Worm (Caenorhabditis elegans) whole organism, L2 larva: ENCODE measurements around the gene sqst-4.

Source experiments
- R02D3.7 ChIP-seq: fragments of 150-350 bp; optimal IDR thresholded peaks from 2 replicates; lab custom pipeline; 2014; ENCODE audit warnings: missing biosample characterization, missing genetic modification characterization
- zag-1 ChIP-seq: fragments of 150-350 bp; optimal IDR thresholded peaks from 2 replicates; lab custom pipeline; 2014; ENCODE audit warnings: missing biosample characterization, missing genetic modification characterization

DNA sequence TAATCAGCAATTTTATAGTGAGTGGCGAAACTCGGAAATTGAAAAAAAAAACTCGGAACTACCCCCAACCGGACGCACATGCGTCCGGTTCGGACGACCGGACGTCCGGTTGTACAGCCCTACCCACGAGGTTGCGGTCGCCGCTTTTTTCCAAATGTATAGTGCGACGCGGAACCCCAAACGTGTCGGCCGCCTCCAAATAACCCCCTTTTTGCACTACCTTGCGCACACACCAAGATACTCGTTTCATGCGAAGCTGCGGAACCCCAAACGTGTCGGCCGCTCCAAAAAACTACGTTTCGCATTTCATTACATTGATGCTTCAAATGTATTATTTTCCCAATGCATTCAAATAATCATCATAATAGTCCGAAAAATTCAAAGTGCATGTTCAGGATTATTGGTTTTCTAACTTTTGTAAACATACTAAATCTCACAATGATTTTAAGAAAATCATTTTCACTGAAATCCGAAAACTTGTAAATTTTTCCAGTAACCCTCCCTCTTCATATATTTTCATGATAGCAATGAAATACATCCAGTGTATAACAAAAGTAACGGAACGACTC, 16.2 kb upstream of the sqst-4 start, which contains the start of gene srw-35:
- no peak for TF ChIP-seq zag-1 (tag; lab: Kevin White, UChicago)
- no peak for TF ChIP-seq R02D3.7 (tag; lab: Kevin White, UChicago)
